Worm (Caenorhabditis elegans): ENCODE measurements around the gene ZC239.15.

The ZC239.15 gene

DNA sequence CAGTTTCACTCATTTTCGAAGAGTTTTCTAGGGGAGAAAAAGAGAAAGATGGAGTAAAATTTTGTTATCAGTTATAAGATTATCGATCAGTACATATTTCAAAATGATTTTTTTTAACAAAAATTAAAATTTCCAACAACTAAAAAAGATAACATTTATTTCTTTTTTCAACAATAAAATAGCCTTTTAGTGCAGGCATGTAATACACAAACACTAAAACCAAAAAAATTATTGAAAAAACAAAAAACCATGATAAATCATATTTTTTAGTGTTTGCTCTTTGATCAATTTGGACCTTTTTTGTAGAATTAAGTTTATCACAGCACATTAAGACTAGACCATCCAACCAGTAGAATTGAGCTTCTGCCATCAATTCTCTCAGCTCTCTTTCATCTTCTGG lies at the start of gene ZC239.15:
ZC239.15 (minus strand) TSS at position 101 of the 400 bp plus-strand sequence.
- TF ChIP-seq daf-16 (GFP tag; optimal IDR thresholded peaks at IDR 0.05) (no peak), daf-16 (tag; optimal IDR thresholded peaks at IDR 0.05) (peak; percentile 2), F37D6.2 (tag; optimal IDR thresholded peaks at IDR 0.05) (no peak), aha-1 (tag) (peak; percentile 16)

ce11 chrII:3270598-3270997 lies 46.1 kb upstream of the ZC239.15 start:
- TF ChIP-seq hlh-30 (tag; optimal IDR thresholded peaks at IDR 0.05; ENCODE audit: insufficient read depth) (peak; percentile 39), nhr-237 (tag; optimal IDR thresholded peaks at IDR 0.05) (no peak)

ce11 chrII:3267815-3268214 lies 43.3 kb upstream of the ZC239.15 start:
- TF ChIP-seq zip-11 (GFP tag; IDR thresholded peaks at IDR 0.05) (no peak), ama-1 (optimal IDR thresholded peaks at IDR 0.05) (no peak), duxl-1 (tag; optimal IDR thresholded peaks at IDR 0.05; ENCODE audit: poor library complexity) (peak; percentile 61), lim-7 (GFP tag; IDR thresholded peaks at IDR 0.05) (peak; percentile 70), T26A8.4 (GFP tag; IDR thresholded peaks at IDR 0.05) (0 out of 2 replicates have a peak, but pooled peaks have one; percentile 26), Y75B8A.6 (GFP tag; IDR thresholded peaks at IDR 0.05) (no peak), vab-7 (GFP tag; IDR thresholded peaks at IDR 0.05) (peak; percentile 57; the same call in 1 of the 2 replicates), snpc-1.2 (GFP tag; IDR thresholded peaks at IDR 0.05) (0 out of 2 replicates have a peak, but pooled peaks have one; percentile 45), dve-1 (tag; optimal IDR thresholded peaks at IDR 0.05; ENCODE audit: insufficient read depth) (peak; percentile 27), mes-2 (tag; optimal IDR thresholded peaks at IDR 0.05; ENCODE audit: poor library complexity, severe bottlenecking) (peak; percentile 55), dmd-8 (GFP tag; IDR thresholded peaks at IDR 0.05) (0 out of 2 replicates have a peak, but pooled peaks have one; percentile 45), spr-1 (tag; optimal IDR thresholded peaks at IDR 0.05) (no peak), madf-5 (GFP tag; IDR thresholded peaks at IDR 0.05) (peak in 1 of 2 experiments; percentile 55; a peak in 1 of 4 replicates), hmg-1.1 (GFP tag; IDR thresholded peaks at IDR 0.05) (0 out of 2 replicates have a peak, but pooled peaks have one; percentile 10), daf-16 (GFP tag; optimal IDR thresholded peaks at IDR 0.05) (peak in 1 of 2 experiments; percentile 21), daf-16 (tag; optimal IDR thresholded peaks at IDR 0.05) (no peak), pha-4 (GFP tag; IDR thresholded peaks at IDR 0.05) (peak; percentile 53; the same call in 1 of the 2 replicates), pha-4 (tag; optimal IDR thresholded peaks at IDR 0.05) (no peak), ceh-44 (GFP tag; IDR thresholded peaks at IDR 0.05) (0 out of 2 replicates have a peak, but pooled peaks have one; percentile 22), hif-1 (tag; optimal IDR thresholded peaks at IDR 0.05) (no peak), nhr-111 (GFP tag; optimal IDR thresholded peaks at IDR 0.05) (no peak), F26F4.8 (GFP tag; conservative IDR thresholded peaks at IDR 0.05) (no peak), lin-38 (GFP tag; IDR thresholded peaks at IDR 0.05) (peak; percentile 56), dmd-6 (GFP tag; IDR thresholded peaks at IDR 0.05) (peak; percentile 28; the same call in 1 of the 2 replicates), egl-43 (GFP tag; IDR thresholded peaks at IDR 0.05) (0 out of 2 replicates have a peak, but pooled peaks have one; percentile 61), F49E8.2 (tag; optimal IDR thresholded peaks at IDR 0.05; ENCODE audit: borderline replicate concordance) (no peak), zfp-3 (GFP tag; conservative IDR thresholded peaks at IDR 0.05) (0 out of 2 replicates have a peak, but pooled peaks have one; percentile 43), dmd-9 (GFP tag; IDR thresholded peaks at IDR 0.05) (no peak)

DNA sequence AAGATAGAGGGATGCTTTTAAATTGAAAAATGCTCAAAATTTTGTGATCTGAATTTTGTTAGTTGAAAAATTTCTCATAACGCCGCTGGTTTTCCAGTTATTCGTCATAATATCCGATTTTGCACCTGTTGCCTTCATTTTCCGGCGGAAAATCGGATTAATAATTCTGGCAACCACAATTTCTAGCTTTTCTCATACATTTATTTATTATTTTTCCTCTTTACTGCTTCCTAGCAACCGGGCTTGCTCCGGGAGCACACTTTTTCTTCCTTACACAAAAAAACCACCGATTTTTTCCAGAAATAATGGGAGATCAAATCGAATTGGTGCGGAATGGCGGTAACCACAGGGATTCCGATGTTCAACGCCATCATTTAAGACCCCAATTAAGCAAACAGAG lies 42.8 kb upstream of the ZC239.15 start, which contains the start of gene F02E11.7:
F02E11.7 (plus strand) TSS at position 301 of the 400 bp plus-strand sequence.
- TF ChIP-seq fkh-10 (GFP tag; optimal IDR thresholded peaks at IDR 0.05): no peak
- no peak for TF ChIP-seq ceh-32 (tag; optimal IDR thresholded peaks at IDR 0.05; ENCODE audit: poor library complexity)
- TF ChIP-seq ceh-82 (tag; optimal IDR thresholded peaks at IDR 0.05): no peak
- TF ChIP-seq nhr-42 (GFP tag; IDR thresholded peaks at IDR 0.05): no peak
- TF ChIP-seq nhr-6 (tag; optimal IDR thresholded peaks at IDR 0.05): no peak
- TF ChIP-seq mdl-1 (tag; optimal IDR thresholded peaks at IDR 0.05): no peak
- TF ChIP-seq nhr-237 (tag; optimal IDR thresholded peaks at IDR 0.05): no peak
- no peak for TF ChIP-seq aly-2 (tag; optimal IDR thresholded peaks at IDR 0.05)
- TF ChIP-seq R02D3.7 (tag; optimal IDR thresholded peaks at IDR 0.05): no peak
- TF ChIP-seq nhr-77 (tag; optimal IDR thresholded peaks at IDR 0.05): no peak
- no peak for TF ChIP-seq aha-1 (tag)
- no peak for TF ChIP-seq gei-8 (GFP tag; optimal IDR thresholded peaks at IDR 0.05)
- no peak for TF ChIP-seq nhr-102 (tag; optimal IDR thresholded peaks at IDR 0.05)
- no peak for TF ChIP-seq unc-130 (GFP tag; optimal IDR thresholded peaks at IDR 0.05)
- no peak for TF ChIP-seq lin-38 (GFP tag; IDR thresholded peaks at IDR 0.05)
- TF ChIP-seq madf-9 (GFP tag; conservative IDR thresholded peaks at IDR 0.05): no peak

All from whole organism, L4 larva.